Worm (Caenorhabditis elegans) whole organism, early embryonic: ENCODE data around the gene gldi-1.

Experiments used
- B0310.2 ChIP-seq: sonication (generic microtip); optimal IDR thresholded peaks from 2 replicates; lab custom pipeline; 2016; ENCODE audit warnings: mild to moderate bottlenecking, missing genetic modification characterization, missing compliant biosample characterization
- aly-1 ChIP-seq: sonication (generic microtip); optimal IDR thresholded peaks from 2 replicates; lab custom pipeline; 2016; ENCODE audit warnings: missing genetic modification characterization, missing compliant biosample characterization
- ama-1 ChIP-seq: fragments of 150-350 bp; optimal IDR thresholded peaks from 2 replicates; lab custom pipeline; 2014
- ceh-13 ChIP-seq: fragments of 200-800 bp; sonication (Bioruptor generic); optimal IDR thresholded peaks from 2 replicates; lab custom pipeline; 2018; ENCODE audit warnings: mild to moderate bottlenecking, missing genetic modification characterization, missing compliant biosample characterization
- ets-7 ChIP-seq: sonication (generic microtip); optimal IDR thresholded peaks from 2 replicates; lab custom pipeline; 2016; ENCODE audit warnings: missing genotype, missing genetic modification characterization, missing compliant biosample characterization
- hmbx-1 ChIP-seq: sonication (generic microtip); optimal IDR thresholded peaks from 2 replicates; lab custom pipeline; 2016; ENCODE audit warnings: mild to moderate bottlenecking, missing genetic modification characterization, missing compliant biosample characterization
- hmg-4 ChIP-seq: fragments of 200-800 bp; sonication (Bioruptor generic); optimal IDR thresholded peaks from 2 replicates; lab custom pipeline; 2018; ENCODE audit warnings: mild to moderate bottlenecking, missing genetic modification characterization, missing compliant biosample characterization
- scrt-1 ChIP-seq: fragments of 200-800 bp; sonication (Bioruptor generic); IDR thresholded peaks from 2 replicates; pipeline ENCODE4 v1.3.6; 2022; ENCODE audit warnings: missing genetic modification characterization, missing compliant biosample characterization
- sea-1 ChIP-seq: fragments of 200-800 bp; sonication (Bioruptor generic); conservative IDR thresholded peaks from 2 replicates; pipeline ENCODE4 v1.3.6; 2022; ENCODE audit warnings: missing genetic modification characterization, missing compliant biosample characterization
- tbx-11 ChIP-seq: fragments of 200-800 bp; sonication (Bioruptor generic); IDR thresholded peaks from 2 replicates; pipeline ENCODE4 v1.3.6; 2022; ENCODE audit warnings: missing genetic modification characterization, missing compliant biosample characterization
- tbx-37 ChIP-seq: fragments of 200-800 bp; sonication (Bioruptor generic); conservative IDR thresholded peaks from 2 replicates; pipeline ENCODE4 v1.3.6; 2022; ENCODE audit warnings: missing genetic modification reagents, missing genetic modification characterization, missing compliant biosample characterization

- TF ChIP-seq ama-1 (lab: Kevin White, UChicago) (no peak), hmg-4 (no peak), hmbx-1 (tag; lab: Kevin White, UChicago) (no peak), sea-1 (GFP tag; lab: Robert Waterston, UW) (no peak), ceh-13 (GFP tag; lab: Kevin White, UChicago) (no peak), aly-1 (tag; lab: Kevin White, UChicago) (no peak), tbx-37 (GFP tag; lab: Robert Waterston, UW) (no peak), ets-7 (tag; lab: Kevin White, UChicago) (no peak), tbx-11 (no peak), B0310.2 (no peak), scrt-1 (GFP tag; lab: Robert Waterston, UW) (no peak)
These were observed 28.5 kb upstream of the gldi-1 start for ce11 chrII:512630-513029.
